Worm (Caenorhabditis elegans): ENCODE data around the gene srh-177.

DNA sequence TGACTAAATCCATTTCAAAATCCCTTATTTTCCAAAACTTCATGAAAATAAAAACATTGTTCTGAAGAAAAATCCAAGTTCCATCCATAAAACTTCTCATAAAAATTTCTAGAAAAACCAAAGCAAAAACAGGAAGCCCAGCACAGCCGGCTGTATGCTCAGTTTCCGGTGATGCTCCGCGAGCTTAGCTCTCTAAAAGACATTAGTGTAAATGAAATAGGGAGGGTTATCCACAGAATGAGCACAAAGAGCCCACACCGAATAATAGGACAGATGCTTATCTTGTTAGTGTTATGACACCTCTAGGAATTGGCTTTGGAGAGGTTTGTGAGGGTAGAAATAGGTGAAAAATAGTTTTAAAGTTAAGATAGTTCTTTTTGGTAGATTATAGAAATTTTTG is 31.0 kb downstream of the srh-177 start:
- TF ChIP-seq fos-1 (tag; optimal IDR thresholded peaks at IDR 0.05) = no peak
- TF ChIP-seq mml-1 (tag; optimal IDR thresholded peaks at IDR 0.05) = no peak
- no peak for TF ChIP-seq snpc-4 (tag; optimal IDR thresholded peaks at IDR 0.05)
- TF ChIP-seq nhr-76 (tag; optimal IDR thresholded peaks at IDR 0.05) = no peak
- no peak for TF ChIP-seq zag-1 (tag; optimal IDR thresholded peaks at IDR 0.05)
- no peak for TF ChIP-seq nhr-77 (tag; optimal IDR thresholded peaks at IDR 0.05)
- TF ChIP-seq nhr-12 (tag; optimal IDR thresholded peaks at IDR 0.05) = no peak
- TF ChIP-seq ceh-82 (tag; optimal IDR thresholded peaks at IDR 0.05) = no peak
- no peak for TF ChIP-seq egl-27 (tag; optimal IDR thresholded peaks at IDR 0.05)
- no peak for TF ChIP-seq nhr-11 (tag; optimal IDR thresholded peaks at IDR 0.05)

Measured in whole organism, L3 larva.